Fruit fly (Drosophila melanogaster) whole organism, embryonic: ENCODE data around the gene fz.

Experiments
- Bdp1 ChIP-seq: fragments of 200-800 bp; sonication (Bioruptor generic); optimal IDR thresholded peaks from 3 replicates; lab custom pipeline; 2016; ENCODE audit warnings: missing biosample characterization, missing genetic modification characterization
- CG11456 ChIP-seq: fragments of 200-800 bp; sonication (Bioruptor generic); IDR thresholded peaks from 3 replicates; pipeline ENCODE4 v1.3.6; 2022; ENCODE audit warnings: missing biosample characterization, missing genetic modification characterization
- CG11695 ChIP-seq: fragments of 200-800 bp; sonication (Bioruptor generic); IDR thresholded peaks from 3 replicates; pipeline ENCODE4 v1.3.6; 2022; ENCODE audit warnings: missing biosample characterization, missing genetic modification characterization
- CG15073 ChIP-seq: fragments of 200-800 bp; sonication (Bioruptor generic); optimal IDR thresholded peaks from 2 replicates; lab custom pipeline; 2016; ENCODE audit warnings: missing biosample characterization, missing genetic modification characterization
- CG15269 ChIP-seq: fragments of 200-800 bp; sonication (Bioruptor generic); optimal IDR thresholded peaks from 2 replicates; lab custom pipeline; 2018; ENCODE audit warnings: missing biosample characterization, mild to moderate bottlenecking, missing genetic modification characterization, moderate library complexity
- CG2120 ChIP-seq: fragments of 200-800 bp; sonication (Bioruptor generic); optimal IDR thresholded peaks from 3 replicates; lab custom pipeline; 2016; ENCODE audit warnings: missing biosample characterization, missing genetic modification characterization
- CG2712 ChIP-seq: fragments of 200-800 bp; optimal IDR thresholded peaks from 3 replicates; lab custom pipeline; 2019; ENCODE audit warnings: missing biosample characterization, mild to moderate bottlenecking, missing genetic modification characterization, moderate library complexity
- CG43689 ChIP-seq: fragments of 200-800 bp; sonication (Bioruptor generic); IDR thresholded peaks from 2 replicates; pipeline ENCODE4 v1.3.6; 2022; ENCODE audit warnings: missing biosample characterization, missing genetic modification characterization
- CG4707 ChIP-seq: fragments of 200-800 bp; sonication (Bioruptor generic); optimal IDR thresholded peaks from 2 replicates; lab custom pipeline; 2018; ENCODE audit warnings: missing biosample characterization, mild to moderate bottlenecking, missing genetic modification characterization, moderate library complexity
- CG6175 ChIP-seq: fragments of 200-800 bp; sonication (Bioruptor generic); IDR thresholded peaks from 3 replicates; pipeline ENCODE4 v1.3.6; 2022; ENCODE audit warnings: missing biosample characterization, missing genetic modification characterization
- CG6765 ChIP-seq: fragments of 200-800 bp; sonication (Bioruptor generic); optimal IDR thresholded peaks from 3 replicates; lab custom pipeline; 2017; ENCODE audit warnings: missing biosample characterization, mild to moderate bottlenecking, missing genetic modification characterization
- CG6813 ChIP-seq: fragments of 200-800 bp; sonication (Bioruptor generic); optimal IDR thresholded peaks from 2 replicates; lab custom pipeline; 2017; ENCODE audit warnings: missing biosample characterization, missing genetic modification characterization, mild to moderate bottlenecking, moderate library complexity, missing genetic modification reagents
- CG7271 ChIP-seq: fragments of 200-800 bp; sonication (Bioruptor generic); optimal IDR thresholded peaks from 2 replicates; lab custom pipeline; 2018; ENCODE audit warnings: missing biosample characterization, mild to moderate bottlenecking, missing genetic modification characterization, moderate library complexity
- CG7839 ChIP-seq: fragments of 200-800 bp; sonication (Bioruptor generic); optimal IDR thresholded peaks from 3 replicates; lab custom pipeline; 2018; ENCODE audit warnings: missing biosample characterization, mild to moderate bottlenecking, missing genetic modification characterization, moderate library complexity
- CG8281 ChIP-seq: fragments of 200-800 bp; sonication (Bioruptor generic); optimal IDR thresholded peaks from 2 replicates; lab custom pipeline; 2018; ENCODE audit warnings: missing biosample characterization, mild to moderate bottlenecking, missing genetic modification characterization, moderate library complexity
- CG9215 ChIP-seq: fragments of 200-800 bp; sonication (Bioruptor generic); IDR thresholded peaks from 2 replicates; pipeline ENCODE4 v1.3.6; 2022; ENCODE audit warnings: missing biosample characterization, missing genetic modification characterization
- D19A ChIP-seq: fragments of 200-800 bp; optimal IDR thresholded peaks from 3 replicates; lab custom pipeline; 2019; ENCODE audit warnings: missing biosample characterization, mild to moderate bottlenecking, missing genetic modification characterization, moderate library complexity
- Oaz ChIP-seq: fragments of 200-800 bp; sonication (Bioruptor generic); IDR thresholded peaks from 2 replicates; pipeline ENCODE4 v1.3.6; 2022; ENCODE audit warnings: missing biosample characterization, missing genetic modification characterization
- Optix ChIP-seq: fragments of 200-800 bp; sonication (Bioruptor generic); IDR thresholded peaks from 3 replicates; pipeline ENCODE4 v1.3.6; 2022; ENCODE audit warnings: missing biosample characterization, missing genetic modification characterization
- Rx ChIP-seq: fragments of 200-800 bp; sonication (Bioruptor generic); IDR thresholded peaks from 2 replicates; pipeline ENCODE4 v1.3.6; 2022; ENCODE audit warnings: missing biosample characterization, missing genetic modification characterization
- Scr ChIP-seq: fragments of 200-800 bp; sonication (Bioruptor generic); IDR thresholded peaks from 2 replicates; pipeline ENCODE4 v1.3.6; 2022; ENCODE audit warnings: missing biosample characterization, missing genetic modification characterization; ENCODE audit not compliant: partially characterized antibody
- Stat92E ChIP-seq, 3 experiments: fragments of >200 bp in 2 of 3; fragments of 200-800 bp in 1 of 3; sonication (Bioruptor generic) in 1 of 3; optimal IDR thresholded peaks; 2 replicates each; lab custom pipeline; 2017 to 2019; ENCODE audit warnings: missing biosample characterization in 3 of 3, missing genetic modification characterization in 3 of 3, mild to moderate bottlenecking in 1 of 3, moderate library complexity in 1 of 3
- TFAM ChIP-seq: fragments of 200-800 bp; sonication (Bioruptor generic); optimal IDR thresholded peaks from 2 replicates; lab custom pipeline; 2017; ENCODE audit warnings: missing biosample characterization, missing genetic modification characterization, inconsistent platforms
- Vsx1 ChIP-seq: fragments of 200-800 bp; sonication (Bioruptor generic); optimal IDR thresholded peaks from 2 replicates; lab custom pipeline; 2017; ENCODE audit warnings: missing biosample characterization, mild to moderate bottlenecking, missing genetic modification characterization, missing genetic modification reagents
- al ChIP-seq: fragments of 200-800 bp; sonication (Bioruptor generic); IDR thresholded peaks from 2 replicates; pipeline ENCODE4 v1.3.6; 2022; ENCODE audit warnings: missing biosample characterization, missing genetic modification characterization
- aop ChIP-seq: fragments of 200-800 bp; sonication (Bioruptor generic); IDR thresholded peaks from 2 replicates; pipeline ENCODE4 v1.3.6; 2022; ENCODE audit warnings: missing biosample characterization, missing genetic modification characterization
- bcd ChIP-seq: fragments of 200-800 bp; sonication (Bioruptor generic); optimal IDR thresholded peaks from 2 replicates; lab custom pipeline; 2017; ENCODE audit warnings: missing biosample characterization, mild to moderate bottlenecking, missing genetic modification characterization
- br ChIP-seq: fragments of >200 bp; optimal IDR thresholded peaks from 2 replicates; lab custom pipeline; 2017
- cad ChIP-seq: fragments of >200 bp; optimal IDR thresholded peaks from 2 replicates; lab custom pipeline; 2017; ENCODE audit warnings: missing biosample characterization, missing genetic modification characterization
- croc ChIP-seq: fragments of 200-800 bp; sonication (Bioruptor generic); conservative IDR thresholded peaks from 3 replicates; pipeline ENCODE4 v1.3.6; 2022; ENCODE audit warnings: missing biosample characterization, missing genetic modification characterization
- dysf ChIP-seq: fragments of 200-800 bp; sonication (Bioruptor generic); IDR thresholded peaks from 3 replicates; pipeline ENCODE4 v1.3.6; 2022; ENCODE audit warnings: missing biosample characterization, missing genetic modification characterization
- gcm2 ChIP-seq: fragments of 200-800 bp; sonication (Bioruptor generic); optimal IDR thresholded peaks from 2 replicates; lab custom pipeline; 2016; ENCODE audit warnings: missing biosample characterization, missing genetic modification characterization
- ken ChIP-seq: fragments of 200-800 bp; sonication (Bioruptor generic); IDR thresholded peaks from 3 replicates; pipeline ENCODE4 v1.3.6; 2022; ENCODE audit warnings: missing biosample characterization, missing genetic modification characterization
- lov ChIP-seq, 2 experiments: fragments of 200-800 bp in 1 of 2; fragments of >200 bp in 1 of 2; sonication (Bioruptor generic) in 1 of 2; IDR thresholded peaks in 1 of 2; optimal IDR thresholded peaks in 1 of 2; 2 replicates in 1 of 2; 3 replicates in 1 of 2; pipeline versions ENCODE4 v1.3.6 to Lab custom; 2017 to 2022; ENCODE audit warnings: missing biosample characterization in 1 of 2, missing genetic modification characterization in 1 of 2
- mirr ChIP-seq: fragments of 200-800 bp; sonication (Bioruptor generic); optimal IDR thresholded peaks from 3 replicates; lab custom pipeline; 2018; ENCODE audit warnings: missing biosample characterization, mild to moderate bottlenecking, missing genetic modification characterization
- nerfin-1 ChIP-seq: fragments of 200-800 bp; sonication (Bioruptor generic); optimal IDR thresholded peaks from 3 replicates; lab custom pipeline; 2019; ENCODE audit warnings: missing biosample characterization, mild to moderate bottlenecking, missing genetic modification characterization, moderate library complexity
- nerfin-2 ChIP-seq: fragments of 200-800 bp; sonication (Bioruptor generic); IDR thresholded peaks from 2 replicates; pipeline ENCODE4 v1.3.6; 2022; ENCODE audit warnings: missing biosample characterization, missing genetic modification characterization; ENCODE audit not compliant: partially characterized antibody
- pho ChIP-seq: fragments of 200-800 bp; sonication (Bioruptor generic); optimal IDR thresholded peaks from 2 replicates; lab custom pipeline; 2016; ENCODE audit warnings: missing biosample characterization, missing genetic modification characterization
- prd ChIP-seq, 3 experiments: fragments of >200 bp in 2 of 3; fragments of 200-800 bp in 1 of 3; sonication (Bioruptor generic) in 1 of 3; optimal IDR thresholded peaks in 2 of 3; IDR thresholded peaks in 1 of 3; 2 replicates in 2 of 3; 3 replicates in 1 of 3; pipeline versions ENCODE4 v1.3.6 to Lab custom; 2017 to 2022; ENCODE audit warnings: missing biosample characterization in 1 of 3, missing genetic modification characterization in 1 of 3
- salm ChIP-seq: fragments of 200-800 bp; sonication (Bioruptor generic); optimal IDR thresholded peaks from 2 replicates; lab custom pipeline; 2018; ENCODE audit warnings: missing biosample characterization, mild to moderate bottlenecking, missing genetic modification characterization
- sc ChIP-seq, 3 experiments: fragments of >200 bp in 2 of 3; fragments of 200-800 bp in 1 of 3; sonication (Bioruptor generic) in 1 of 3; optimal IDR thresholded peaks; 2 replicates in 2 of 3; 3 replicates in 1 of 3; lab custom pipeline; 2017; ENCODE audit warnings: mild to moderate bottlenecking in 1 of 3, missing biosample characterization in 1 of 3, missing genetic modification characterization in 1 of 3, missing genetic modification reagents in 1 of 3
- shn ChIP-seq: fragments of 200-800 bp; sonication (Bioruptor generic); optimal IDR thresholded peaks from 3 replicates; lab custom pipeline; 2016; ENCODE audit warnings: missing biosample characterization, missing genetic modification characterization
- slp2 ChIP-seq: fragments of 200-800 bp; sonication (Bioruptor generic); optimal IDR thresholded peaks from 2 replicates; lab custom pipeline; 2016; ENCODE audit warnings: missing biosample characterization, missing genetic modification characterization
- tll ChIP-seq, 2 experiments: fragments of 200-800 bp in 1 of 2; fragments of >200 bp in 1 of 2; sonication (Bioruptor generic) in 1 of 2; optimal IDR thresholded peaks; 2 replicates each; lab custom pipeline; 2017 to 2019; ENCODE audit warnings: missing biosample characterization in 2 of 2, missing genetic modification characterization in 2 of 2, mild to moderate bottlenecking in 1 of 2, moderate library complexity in 1 of 2
- trh ChIP-seq: fragments of 200-800 bp; sonication (Bioruptor generic); optimal IDR thresholded peaks from 2 replicates; lab custom pipeline; 2016; ENCODE audit warnings: missing biosample characterization, missing genetic modification characterization
- unc-4 ChIP-seq: fragments of 200-800 bp; sonication (Bioruptor generic); IDR thresholded peaks from 2 replicates; pipeline ENCODE4 v1.3.6; 2022; ENCODE audit warnings: missing biosample characterization, missing genetic modification characterization; ENCODE audit not compliant: partially characterized antibody
- yki ChIP-seq: fragments of >200 bp; optimal IDR thresholded peaks from 3 replicates; lab custom pipeline; 2018

fz gene

DNA sequence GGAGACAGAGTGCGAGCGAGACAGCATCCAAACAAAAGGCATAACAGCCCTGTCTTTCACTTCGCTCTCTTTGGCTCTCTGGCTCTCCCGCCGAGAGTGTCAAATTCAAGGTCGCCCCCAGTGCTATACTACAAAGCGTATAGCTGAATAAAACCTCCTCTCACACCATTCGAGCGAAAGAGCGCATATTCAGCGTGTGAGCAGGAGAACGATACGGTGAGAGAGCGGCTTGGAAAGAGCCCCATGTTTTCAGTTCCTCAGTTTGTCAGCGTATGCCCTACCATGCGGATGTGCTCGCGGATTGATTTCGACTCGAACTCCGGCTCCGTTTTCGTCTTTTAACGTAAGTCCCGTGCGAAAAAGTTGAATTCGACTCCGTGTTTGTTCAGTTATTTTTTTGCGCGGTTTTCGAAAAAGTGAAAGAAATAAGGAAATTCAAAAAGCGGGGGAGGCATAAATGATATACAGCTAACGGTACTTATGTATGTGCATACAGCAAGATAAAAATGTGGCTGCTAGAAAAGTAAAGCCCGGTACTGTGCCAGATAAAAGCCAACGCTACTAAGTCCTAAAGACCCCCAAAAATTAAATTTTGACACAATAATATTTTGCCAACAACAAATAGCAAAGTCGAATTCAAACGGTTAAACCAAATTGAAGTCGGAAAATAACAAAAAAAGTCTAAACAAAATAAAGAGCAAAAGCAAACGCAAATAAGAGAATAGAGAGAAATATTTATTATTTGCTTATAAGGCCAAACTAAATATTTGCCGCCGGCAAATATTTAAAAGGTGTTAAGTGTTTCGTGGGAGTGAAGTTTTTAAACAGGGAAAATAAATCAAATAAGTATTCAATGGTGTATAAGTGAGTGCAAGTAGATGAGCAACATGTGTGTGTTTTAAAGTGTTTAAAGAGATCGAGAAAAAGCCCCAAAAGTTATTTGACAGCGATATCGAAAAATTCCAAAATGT lies at the start of gene fz (continued):
- no peak for TF ChIP-seq trh (GFP tag; lab: Kevin White, UChicago)
- no peak for TF ChIP-seq CG15073 (GFP tag; lab: Kevin White, UChicago)
- TF ChIP-seq shn (GFP tag; lab: Kevin White, UChicago) = no peak
- no peak for TF ChIP-seq Vsx1 (GFP tag; lab: Kevin White, UChicago)
- TF ChIP-seq unc-4 (GFP tag; lab: Robert Waterston, UW) = peak; percentile 63
- TF ChIP-seq CG7271 (tag; lab: Kevin White, UChicago) = peak; percentile 86
- no peak for TF ChIP-seq sc (optimal IDR thresholded peaks at IDR 0.05; lab: Kevin White, UChicago)
- TF ChIP-seq sc (GFP tag; optimal IDR thresholded peaks at IDR 0.05; lab: Kevin White, UChicago) = peak; percentile 12
- TF ChIP-seq aop (GFP tag; lab: Robert Waterston, UW) = no peak
- TF ChIP-seq CG6813 (GFP tag; lab: Kevin White, UChicago) = peak; percentile 62
- no peak for TF ChIP-seq CG2120 (GFP tag; lab: Kevin White, UChicago)
- no peak for TF ChIP-seq CG43689
- peak; percentile 13; the same call in 1 of the 2 replicates for TF ChIP-seq nerfin-2
- peak; percentile 100 for TF ChIP-seq yki (lab: Kevin White, UChicago)
- TF ChIP-seq pho (GFP tag; lab: Kevin White, UChicago) = no peak
- TF ChIP-seq CG11456 (GFP tag; lab: Robert Waterston, UW) = no peak
- no peak for TF ChIP-seq CG4707
- TF ChIP-seq croc (GFP tag; lab: Robert Waterston, UW) = no peak
- TF ChIP-seq CG7839 (tag; lab: Kevin White, UChicago) = peak; percentile 4
- TF ChIP-seq CG15269 (tag; lab: Kevin White, UChicago) = no peak
- TF ChIP-seq salm (tag; lab: Kevin White, UChicago) = peak; percentile 29
- TF ChIP-seq CG11695 = 0 out of 3 replicates have a peak, but pooled peaks have one; percentile 28
- no peak for TF ChIP-seq lov (optimal IDR thresholded peaks at IDR 0.05; lab: Kevin White, UChicago)
- no peak for TF ChIP-seq lov (GFP tag; IDR thresholded peaks at IDR 0.05; lab: Robert Waterston, UW)
- TF ChIP-seq CG9215 (GFP tag; lab: Robert Waterston, UW) = no peak
- no peak for TF ChIP-seq al (GFP tag; lab: Robert Waterston, UW)
- no peak for TF ChIP-seq Oaz
- TF ChIP-seq Bdp1 (GFP tag; lab: Kevin White, UChicago) = no peak
- TF ChIP-seq CG2712 (tag; lab: Kevin White, UChicago) = peak; percentile 16
- peak; percentile 31 for TF ChIP-seq cad
- peak in 1 of 2 experiments; percentile 32 for TF ChIP-seq tll (GFP tag; optimal IDR thresholded peaks at IDR 0.05; lab: Kevin White, UChicago)
- no peak for TF ChIP-seq gcm2 (GFP tag; lab: Kevin White, UChicago)
- TF ChIP-seq bcd (GFP tag; lab: Kevin White, UChicago) = no peak
- TF ChIP-seq nerfin-1 (tag; lab: Kevin White, UChicago) = peak; percentile 14
- TF ChIP-seq Rx (GFP tag; lab: Robert Waterston, UW) = no peak
- no peak for TF ChIP-seq mirr
- no peak for TF ChIP-seq slp2 (GFP tag; lab: Kevin White, UChicago)
- no peak for TF ChIP-seq CG6765 (GFP tag; lab: Kevin White, UChicago)
- peak; percentile 30 for TF ChIP-seq CG8281 (tag; lab: Kevin White, UChicago)
- TF ChIP-seq Scr = no peak; the same call in none of the 2 replicates
- 0 out of 3 replicates have a peak, but pooled peaks have one; percentile 31 for TF ChIP-seq ken (GFP tag; lab: Robert Waterston, UW)
- no peak for TF ChIP-seq prd (optimal IDR thresholded peaks at IDR 0.05; lab: Kevin White, UChicago)
- no peak for TF ChIP-seq prd (GFP tag; IDR thresholded peaks at IDR 0.05; lab: Robert Waterston, UW)
- TF ChIP-seq Stat92E (GFP tag; optimal IDR thresholded peaks at IDR 0.05; lab: Kevin White, UChicago) = no peak
- no peak for TF ChIP-seq CG6175
- TF ChIP-seq br = no peak
- TF ChIP-seq Optix = peak; percentile 25; the same call in 1 of the 3 replicates
- TF ChIP-seq D19A (tag; lab: Kevin White, UChicago) = no peak
- no peak for TF ChIP-seq TFAM (GFP tag; lab: Kevin White, UChicago)
- TF ChIP-seq dysf (GFP tag; lab: Robert Waterston, UW) = no peak
